Worm (Caenorhabditis elegans): ENCODE measurements around the gene lgc-29.
A peak's percentile ranks its signal among the peaks of the same experiment; 100 is the strongest.

The lgc-29 gene

ce11 chrV:4144205-4144604 lies 5.4 kb downstream of the lgc-29 start, which contains the start of gene Y45G5AL.1:
Gene Y45G5AL.1, plus strand, starts transcription at chrV:4144505.
- TF ChIP-seq nhr-6 (tag; optimal IDR thresholded peaks at IDR 0.05): no peak
- TF ChIP-seq dmd-4 (tag; optimal IDR thresholded peaks at IDR 0.05): no peak
- no peak for TF ChIP-seq skn-1 (tag; optimal IDR thresholded peaks at IDR 0.05)
- TF ChIP-seq elt-1 (tag; optimal IDR thresholded peaks at IDR 0.05): no peak
- TF ChIP-seq lin-11 (tag; optimal IDR thresholded peaks at IDR 0.05): no peak
- no peak for TF ChIP-seq ceh-16 (tag; optimal IDR thresholded peaks at IDR 0.05)

- TF ChIP-seq unc-39 (tag; optimal IDR thresholded peaks at IDR 0.05) (no peak), nhr-6 (tag; optimal IDR thresholded peaks at IDR 0.05) (no peak), C34F6.9 (tag; optimal IDR thresholded peaks at IDR 0.05) (no peak), blmp-1 (tag; optimal IDR thresholded peaks at IDR 0.05; ENCODE audit: insufficient read depth) (no peak), sma-3 (GFP tag; optimal IDR thresholded peaks at IDR 0.05) (no peak), ztf-11 (tag; optimal IDR thresholded peaks at IDR 0.05) (no peak), lin-11 (tag; optimal IDR thresholded peaks at IDR 0.05) (no peak)
Observed at ce11 chrV:4151400-4151799, 12.6 kb downstream of the lgc-29 start.

- TF ChIP-seq ceh-16 (tag; optimal IDR thresholded peaks at IDR 0.05) (no peak), lin-11 (tag; optimal IDR thresholded peaks at IDR 0.05) (no peak), F13H6.1 (tag; optimal IDR thresholded peaks at IDR 0.05) (no peak), mdl-1 (tag; optimal IDR thresholded peaks at IDR 0.05) (no peak), skn-1 (tag; optimal IDR thresholded peaks at IDR 0.05) (no peak), nhr-11 (tag; optimal IDR thresholded peaks at IDR 0.05) (no peak), nhr-25 (tag; optimal IDR thresholded peaks at IDR 0.05) (no peak)
Observed at ce11 chrV:4152200-4152599, 13.4 kb downstream of the lgc-29 start, which contains the start of gene Y45G5AM.6. Gene Y45G5AM.6, minus strand, starts transcription at chrV:4152300.

ce11 chrV:4157291-4157690 lies 18.5 kb downstream of the lgc-29 start:
- TF ChIP-seq alr-1 (tag; optimal IDR thresholded peaks at IDR 0.05): no peak
- TF ChIP-seq unc-55 (GFP tag; optimal IDR thresholded peaks at IDR 0.05): no peak
- TF ChIP-seq ztf-4 (tag; optimal IDR thresholded peaks at IDR 0.05): peak; percentile 34
- no peak for TF ChIP-seq gmeb-1 (tag; optimal IDR thresholded peaks at IDR 0.05)
- TF ChIP-seq nhr-6 (tag; optimal IDR thresholded peaks at IDR 0.05): no peak
- TF ChIP-seq sem-4 (tag; optimal IDR thresholded peaks at IDR 0.05): no peak
- peak; percentile 66 for TF ChIP-seq nhr-129 (tag; optimal IDR thresholded peaks at IDR 0.05)
- peak; percentile 39 for TF ChIP-seq C34F6.9 (tag; optimal IDR thresholded peaks at IDR 0.05)
- TF ChIP-seq elt-3 (tag; optimal IDR thresholded peaks at IDR 0.05): no peak
- no peak for TF ChIP-seq snpc-4 (tag; optimal IDR thresholded peaks at IDR 0.05)
- no peak for TF ChIP-seq nhr-77 (tag; optimal IDR thresholded peaks at IDR 0.05)
- TF ChIP-seq ztf-11 (tag; optimal IDR thresholded peaks at IDR 0.05): no peak
- TF ChIP-seq nhr-23 (tag; optimal IDR thresholded peaks at IDR 0.05): no peak
- peak; percentile 48 for TF ChIP-seq sma-9 (GFP tag; optimal IDR thresholded peaks at IDR 0.05)
- no peak for TF ChIP-seq sma-9 (tag; optimal IDR thresholded peaks at IDR 0.05)
- TF ChIP-seq F13H6.1 (tag; optimal IDR thresholded peaks at IDR 0.05): peak; percentile 85
- peak in 1 of 2 experiments; percentile 48 for TF ChIP-seq lsy-2 (tag; optimal IDR thresholded peaks at IDR 0.05)
- no peak for TF ChIP-seq sma-3 (GFP tag; optimal IDR thresholded peaks at IDR 0.05)

- TF ChIP-seq sem-4 (tag; optimal IDR thresholded peaks at IDR 0.05): no peak
- TF ChIP-seq nhr-12 (tag; optimal IDR thresholded peaks at IDR 0.05): no peak
- no peak for TF ChIP-seq nhr-25 (tag; optimal IDR thresholded peaks at IDR 0.05)
- no peak for TF ChIP-seq nhr-77 (tag; optimal IDR thresholded peaks at IDR 0.05)
- no peak for TF ChIP-seq nhr-129 (tag; optimal IDR thresholded peaks at IDR 0.05)
- TF ChIP-seq lin-11 (tag; optimal IDR thresholded peaks at IDR 0.05): no peak
- TF ChIP-seq elt-3 (tag; optimal IDR thresholded peaks at IDR 0.05): no peak
- no peak for TF ChIP-seq nhr-23 (tag; optimal IDR thresholded peaks at IDR 0.05)
- TF ChIP-seq crh-2 (tag; optimal IDR thresholded peaks at IDR 0.05): no peak
- TF ChIP-seq ztf-11 (tag; optimal IDR thresholded peaks at IDR 0.05): no peak
- no peak for TF ChIP-seq F13H6.1 (tag; optimal IDR thresholded peaks at IDR 0.05)
- TF ChIP-seq Y55F3AM.14 (GFP tag; optimal IDR thresholded peaks at IDR 0.05): no peak
- no peak for TF ChIP-seq gmeb-1 (tag; optimal IDR thresholded peaks at IDR 0.05)
- TF ChIP-seq lin-13 (GFP tag; optimal IDR thresholded peaks at IDR 0.05): no peak
- TF ChIP-seq nhr-10 (tag; optimal IDR thresholded peaks at IDR 0.05): no peak
- no peak for TF ChIP-seq R02D3.7 (tag; optimal IDR thresholded peaks at IDR 0.05)
Observed at ce11 chrV:4160086-4160485, 21.3 kb downstream of the lgc-29 start, which contains the start of gene Y45G5AM.5. Gene Y45G5AM.5, plus strand, starts transcription at chrV:4160386.
